Fruit fly (Drosophila melanogaster): ENCODE data around the gene Usp2.

DNA sequence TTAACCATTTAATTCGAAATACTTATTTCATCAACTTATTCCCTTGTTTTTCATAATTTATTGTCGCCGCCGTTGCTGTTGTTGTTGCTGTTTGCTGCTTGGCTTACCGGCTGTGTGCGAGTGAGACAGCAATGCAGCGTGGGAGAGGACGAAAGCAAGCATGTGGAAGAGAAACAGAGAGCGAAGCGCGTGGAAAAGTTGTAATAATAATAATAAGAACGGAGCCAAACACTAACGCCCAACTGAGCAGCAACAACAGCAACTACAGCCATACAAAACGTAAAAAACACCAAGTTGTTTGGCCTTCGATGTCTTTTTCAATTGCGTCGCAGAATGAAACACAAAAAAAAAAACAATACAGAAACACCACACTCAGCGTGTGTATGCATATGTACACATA lies 25.5 kb downstream of the Usp2 start:
- no peak for TF ChIP-seq CG3995 (GFP tag; optimal IDR thresholded peaks at IDR 0.05)
- TF ChIP-seq Nf-YC (tag; optimal IDR thresholded peaks at IDR 0.05), result no peak
- TF ChIP-seq tll (GFP tag; optimal IDR thresholded peaks at IDR 0.05), result no peak
- TF ChIP-seq ken (GFP tag; IDR thresholded peaks at IDR 0.05), result no peak
- TF ChIP-seq hkb (optimal IDR thresholded peaks at IDR 0.05), result no peak
- no peak for TF ChIP-seq hkb (GFP tag; IDR thresholded peaks at IDR 0.05)
- TF ChIP-seq zf30C (GFP tag; optimal IDR thresholded peaks at IDR 0.05), result no peak
- TF ChIP-seq gsb (GFP tag; IDR thresholded peaks at IDR 0.05), result no peak
- TF ChIP-seq HLH3B (GFP tag; IDR thresholded peaks at IDR 0.05), result no peak
- TF ChIP-seq CG43689 (GFP tag; IDR thresholded peaks at IDR 0.05), result no peak
